Fruit fly (Drosophila melanogaster): ENCODE results near the gene Hexo1.

DNA sequence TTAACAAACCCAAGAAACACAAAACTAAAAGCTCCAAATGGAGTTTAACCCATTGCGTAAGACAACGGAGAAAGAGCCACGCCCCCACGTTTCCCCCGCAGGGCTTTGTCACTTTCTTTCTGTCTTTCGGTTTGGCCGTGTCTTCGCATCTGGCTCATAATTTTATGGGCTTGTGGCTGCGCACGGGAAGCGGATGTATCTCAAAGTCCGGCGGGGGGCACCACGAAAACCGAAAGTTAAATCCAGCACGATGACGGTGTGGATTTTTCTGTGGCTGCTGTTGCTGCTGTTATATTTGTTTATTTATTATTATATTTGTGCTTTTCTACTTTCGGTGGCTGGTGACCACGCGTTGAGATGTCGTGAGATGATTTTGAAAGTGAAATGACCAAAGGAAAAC lies 8.3 kb downstream of the Hexo1 start:
- no peak for TF ChIP-seq pan (optimal IDR thresholded peaks at IDR 0.05)
- TF ChIP-seq Rel (GFP tag; optimal IDR thresholded peaks at IDR 0.05): no peak
- TF ChIP-seq Rel (tag; optimal IDR thresholded peaks at IDR 0.05): no peak
- no peak for TF ChIP-seq CrebA (GFP tag; optimal IDR thresholded peaks at IDR 0.05; ENCODE audit: borderline replicate concordance)
- no peak for TF ChIP-seq woc (GFP tag; optimal IDR thresholded peaks at IDR 0.05)
- no peak for TF ChIP-seq sage (GFP tag; optimal IDR thresholded peaks at IDR 0.05)
- TF ChIP-seq Abd-B (GFP tag; optimal IDR thresholded peaks at IDR 0.05): no peak
- no peak for TF ChIP-seq usp (GFP tag; optimal IDR thresholded peaks at IDR 0.05)
- no peak for TF ChIP-seq h (GFP tag; optimal IDR thresholded peaks at IDR 0.05)
